Fruit fly (Drosophila melanogaster) whole organism, embryonic: Measurements from ENCODE around the gene CG5612.

Experiments used
- CG10565 ChIP-seq: fragments of 200-800 bp; sonication (Bioruptor generic); optimal IDR thresholded peaks from 3 replicates; lab custom pipeline; 2016; ENCODE audit warnings: missing biosample characterization, mild to moderate bottlenecking, missing genetic modification characterization
- CG11695 ChIP-seq: fragments of 200-800 bp; sonication (Bioruptor generic); IDR thresholded peaks from 3 replicates; pipeline ENCODE4 v1.3.6; 2022; ENCODE audit warnings: missing biosample characterization, missing genetic modification characterization
- CG12659 ChIP-seq: fragments of 200-800 bp; sonication (Bioruptor generic); optimal IDR thresholded peaks from 3 replicates; lab custom pipeline; 2017; ENCODE audit warnings: mild to moderate bottlenecking, missing biosample characterization, missing genetic modification reagents, missing genetic modification characterization
- CG17612 ChIP-seq: fragments of 200-800 bp; sonication (Bioruptor generic); IDR thresholded peaks from 2 replicates; pipeline ENCODE4 v1.3.6; 2022; ENCODE audit warnings: missing biosample characterization, missing genetic modification characterization
- CG2199 ChIP-seq: fragments of 200-800 bp; sonication (Bioruptor generic); IDR thresholded peaks from 3 replicates; pipeline ENCODE4 v1.3.6; 2022; ENCODE audit warnings: missing biosample characterization, missing genetic modification characterization
- CG31365 ChIP-seq: fragments of 200-800 bp; sonication (Bioruptor generic); optimal IDR thresholded peaks from 2 replicates; lab custom pipeline; 2018; ENCODE audit warnings: missing biosample characterization, mild to moderate bottlenecking, missing genetic modification characterization
- CG32772 ChIP-seq: fragments of 200-800 bp; sonication (Bioruptor generic); IDR thresholded peaks from 2 replicates; pipeline ENCODE4 v1.3.6; 2022; ENCODE audit warnings: missing biosample characterization, missing genetic modification characterization
- CG3281 ChIP-seq: fragments of 200-800 bp; sonication (Bioruptor generic); optimal IDR thresholded peaks from 3 replicates; lab custom pipeline; 2017; ENCODE audit warnings: missing biosample characterization, mild to moderate bottlenecking, missing genetic modification characterization
- CG33213 ChIP-seq: fragments of 200-800 bp; sonication (Bioruptor generic); optimal IDR thresholded peaks from 3 replicates; lab custom pipeline; 2016; ENCODE audit warnings: missing biosample characterization, missing genetic modification characterization
- CG4617 ChIP-seq: fragments of 200-800 bp; sonication (Bioruptor generic); optimal IDR thresholded peaks from 3 replicates; lab custom pipeline; 2016; ENCODE audit warnings: missing biosample characterization, missing genetic modification characterization, borderline replicate concordance
- CG7556 ChIP-seq: fragments of 200-800 bp; sonication (Bioruptor generic); optimal IDR thresholded peaks from 2 replicates; lab custom pipeline; 2017; ENCODE audit warnings: missing biosample characterization, mild to moderate bottlenecking, missing genetic modification characterization
- CG8290 ChIP-seq, 3 experiments: fragments of 200-800 bp; sonication (Bioruptor generic); optimal IDR thresholded peaks; 2 replicates each; lab custom pipeline; 2016 to 2019; ENCODE audit warnings: missing biosample characterization in 3 of 3, missing genetic modification characterization in 3 of 3, mild to moderate bottlenecking in 2 of 3, moderate library complexity in 1 of 3
- CG8478 ChIP-seq: fragments of >200 bp; optimal IDR thresholded peaks from 2 replicates; lab custom pipeline; 2018
- CG9727 ChIP-seq: fragments of 200-800 bp; sonication (Bioruptor generic); optimal IDR thresholded peaks from 3 replicates; lab custom pipeline; 2017; ENCODE audit warnings: missing biosample characterization, mild to moderate bottlenecking, missing genetic modification characterization
- CTCF ChIP-seq: fragments of 200-800 bp; sonication (Bioruptor generic); optimal IDR thresholded peaks from 2 replicates; lab custom pipeline; 2017; ENCODE audit warnings: missing biosample characterization, mild to moderate bottlenecking, missing genetic modification characterization, moderate library complexity
- Dek ChIP-seq: fragments of 200-800 bp; sonication (Bioruptor generic); optimal IDR thresholded peaks from 3 replicates; lab custom pipeline; 2019; ENCODE audit warnings: missing biosample characterization, mild to moderate bottlenecking, missing genetic modification characterization, moderate library complexity
- Dfd ChIP-seq, 2 experiments: fragments of >200 bp; optimal IDR thresholded peaks; 2 replicates each; lab custom pipeline; 2017; ENCODE audit warnings: missing biosample characterization in 2 of 2, missing genetic modification characterization in 2 of 2
- Dip2 ChIP-seq: fragments of 200-800 bp; sonication (Bioruptor generic); IDR thresholded peaks from 2 replicates; pipeline ENCODE4 v1.3.6; 2022; ENCODE audit warnings: missing biosample characterization, missing genetic modification characterization
- Dp ChIP-seq: fragments of 200-800 bp; sonication (Bioruptor generic); optimal IDR thresholded peaks from 2 replicates; lab custom pipeline; 2018; ENCODE audit warnings: missing biosample characterization, mild to moderate bottlenecking, missing genetic modification characterization, moderate library complexity
- Drgx ChIP-seq: fragments of 200-800 bp; sonication (Bioruptor generic); IDR thresholded peaks from 2 replicates; pipeline ENCODE4 v1.3.6; 2022; ENCODE audit warnings: missing biosample characterization, missing genetic modification characterization
- Elba2 ChIP-seq: fragments of 200-800 bp; sonication (Bioruptor generic); optimal IDR thresholded peaks from 3 replicates; lab custom pipeline; 2016; ENCODE audit warnings: missing biosample characterization, missing genetic modification characterization
- Ets65A ChIP-seq: fragments of 200-800 bp; sonication (Bioruptor generic); peaks from one replicate; lab custom pipeline; 2016; ENCODE audit warnings: missing biosample characterization, missing genetic modification characterization
- H15 ChIP-seq: fragments of 200-800 bp; sonication (Bioruptor generic); IDR thresholded peaks from 3 replicates; pipeline ENCODE4 v1.3.6; 2022; ENCODE audit warnings: missing biosample characterization, missing genetic modification characterization
- H2.0 ChIP-seq: fragments of 200-800 bp; sonication (Bioruptor generic); IDR thresholded peaks from 2 replicates; pipeline ENCODE4 v1.3.6; 2022; ENCODE audit warnings: missing biosample characterization, missing genetic modification characterization
- HmgZ ChIP-seq: fragments of 200-800 bp; sonication (Bioruptor generic); optimal IDR thresholded peaks from 2 replicates; lab custom pipeline; 2018; ENCODE audit warnings: missing biosample characterization, mild to moderate bottlenecking, missing genetic modification characterization
- Hr39 ChIP-seq: fragments of >200 bp; optimal IDR thresholded peaks from 2 replicates; lab custom pipeline; 2017
- Lhr ChIP-seq: fragments of 200-800 bp; sonication (Bioruptor generic); optimal IDR thresholded peaks from 3 replicates; lab custom pipeline; 2017; ENCODE audit warnings: mild to moderate bottlenecking, missing biosample characterization, missing genetic modification reagents, missing genetic modification characterization
- Lim3 ChIP-seq: fragments of 200-800 bp; sonication (Bioruptor generic); IDR thresholded peaks from 2 replicates; pipeline ENCODE4 v1.3.6; 2022; ENCODE audit warnings: missing biosample characterization, missing genetic modification characterization
- Myb ChIP-seq: fragments of 200-800 bp; sonication (Bioruptor generic); optimal IDR thresholded peaks from 2 replicates; lab custom pipeline; 2016; ENCODE audit warnings: missing biosample characterization, missing genetic modification characterization
- Opbp ChIP-seq: fragments of 200-800 bp; sonication (Bioruptor generic); IDR thresholded peaks from 3 replicates; pipeline ENCODE4 v1.3.6; 2022; ENCODE audit warnings: missing biosample characterization, missing genetic modification characterization; ENCODE audit not compliant: partially characterized antibody
- corto ChIP-seq: fragments of 200-800 bp; sonication (Bioruptor generic); optimal IDR thresholded peaks from 2 replicates; lab custom pipeline; 2016; ENCODE audit warnings: missing biosample characterization, mild to moderate bottlenecking, missing genetic modification characterization, moderate library complexity
- fd64A ChIP-seq: fragments of 200-800 bp; sonication (Bioruptor generic); optimal IDR thresholded peaks from 3 replicates; lab custom pipeline; 2018; ENCODE audit warnings: missing biosample characterization, mild to moderate bottlenecking, missing genetic modification characterization
- gfzf ChIP-seq: fragments of 200-800 bp; sonication (Bioruptor generic); optimal IDR thresholded peaks from 2 replicates; lab custom pipeline; 2016; ENCODE audit warnings: missing biosample characterization, mild to moderate bottlenecking, missing genetic modification characterization, moderate library complexity
- grau ChIP-seq: fragments of 200-800 bp; optimal IDR thresholded peaks from 3 replicates; lab custom pipeline; 2019; ENCODE audit warnings: missing biosample characterization, mild to moderate bottlenecking, missing genetic modification characterization, moderate library complexity
- lola ChIP-seq, 3 experiments: fragments of >200 bp in 2 of 3; fragments of 200-800 bp in 1 of 3; sonication (Bioruptor generic) in 1 of 3; optimal IDR thresholded peaks; 2 replicates each; lab custom pipeline; 2017 to 2019; ENCODE audit warnings: missing biosample characterization in 3 of 3, missing genetic modification characterization in 3 of 3, mild to moderate bottlenecking in 1 of 3, moderate library complexity in 1 of 3
- nerfin-2 ChIP-seq: fragments of 200-800 bp; sonication (Bioruptor generic); IDR thresholded peaks from 2 replicates; pipeline ENCODE4 v1.3.6; 2022; ENCODE audit warnings: missing biosample characterization, missing genetic modification characterization; ENCODE audit not compliant: partially characterized antibody
- onecut ChIP-seq: fragments of 200-800 bp; sonication (Bioruptor generic); IDR thresholded peaks from 2 replicates; pipeline ENCODE4 v1.3.6; 2022; ENCODE audit warnings: missing biosample characterization, missing genetic modification characterization
- pita ChIP-seq: fragments of 200-800 bp; sonication (Bioruptor generic); optimal IDR thresholded peaks from 2 replicates; lab custom pipeline; 2017; ENCODE audit warnings: missing biosample characterization, mild to moderate bottlenecking, missing genetic modification characterization
- sc ChIP-seq, 3 experiments: fragments of >200 bp in 2 of 3; fragments of 200-800 bp in 1 of 3; sonication (Bioruptor generic) in 1 of 3; optimal IDR thresholded peaks; 2 replicates in 2 of 3; 3 replicates in 1 of 3; lab custom pipeline; 2017; ENCODE audit warnings: mild to moderate bottlenecking in 1 of 3, missing biosample characterization in 1 of 3, missing genetic modification characterization in 1 of 3, missing genetic modification reagents in 1 of 3
- stc ChIP-seq: fragments of 200-800 bp; sonication (Bioruptor generic); IDR thresholded peaks from 2 replicates; pipeline ENCODE4 v1.3.6; 2022; ENCODE audit warnings: missing biosample characterization, missing genetic modification characterization
- stwl ChIP-seq: fragments of 200-800 bp; sonication (Bioruptor generic); optimal IDR thresholded peaks from 3 replicates; lab custom pipeline; 2018; ENCODE audit warnings: missing biosample characterization, mild to moderate bottlenecking, missing genetic modification characterization, moderate library complexity
- trem ChIP-seq: fragments of 200-800 bp; optimal IDR thresholded peaks from 3 replicates; lab custom pipeline; 2019; ENCODE audit warnings: missing biosample characterization, mild to moderate bottlenecking, missing genetic modification characterization, moderate library complexity
- tup ChIP-seq: fragments of 200-800 bp; sonication (Bioruptor generic); optimal IDR thresholded peaks from 2 replicates; lab custom pipeline; 2016; ENCODE audit warnings: missing biosample characterization, mild to moderate bottlenecking, missing genetic modification characterization, moderate library complexity
- wor ChIP-seq: fragments of 200-800 bp; sonication (Bioruptor generic); IDR thresholded peaks from 2 replicates; pipeline ENCODE4 v1.3.6; 2022; ENCODE audit warnings: missing biosample characterization, missing genetic modification characterization

The CG5612 gene

dm6 chr3R:27651710-27652109 is 25.9 kb upstream of the CG5612 start:
- peak; percentile 75 for TF ChIP-seq pita (GFP tag; lab: Kevin White, UChicago)
- TF ChIP-seq Lhr (GFP tag; lab: Kevin White, UChicago) = peak; percentile 32
- peak; percentile 32; the same call in 1 of the 3 replicates for TF ChIP-seq Opbp (GFP tag; lab: Robert Waterston, UW)
- peak; percentile 68 for TF ChIP-seq Ets65A
- no peak for TF ChIP-seq corto (GFP tag; lab: Kevin White, UChicago)
- TF ChIP-seq CG8290 (GFP tag; optimal IDR thresholded peaks at IDR 0.05; lab: Kevin White, UChicago) = no peak
- TF ChIP-seq CG8290 (tag; optimal IDR thresholded peaks at IDR 0.05; lab: Kevin White, UChicago) = peak in 1 of 2 experiments; percentile 67
- TF ChIP-seq Dp (GFP tag; lab: Kevin White, UChicago) = peak; percentile 16
- no peak for TF ChIP-seq H15 (GFP tag; lab: Robert Waterston, UW)
- no peak for TF ChIP-seq CG11695 (GFP tag; lab: Robert Waterston, UW)
- peak; percentile 29; the same call in 1 of the 3 replicates for TF ChIP-seq CG2199 (GFP tag; lab: Robert Waterston, UW)
- TF ChIP-seq gfzf (GFP tag; lab: Kevin White, UChicago) = no peak
- TF ChIP-seq Elba2 (GFP tag; lab: Kevin White, UChicago) = peak; percentile 9
- TF ChIP-seq CG7556 (GFP tag; lab: Kevin White, UChicago) = no peak
- peak; percentile 7 for TF ChIP-seq CG12659 (GFP tag; lab: Kevin White, UChicago)
- peak; percentile 28 for TF ChIP-seq stwl
- TF ChIP-seq stc = no peak
- TF ChIP-seq CG31365 (tag; lab: Kevin White, UChicago) = peak; percentile 95
- TF ChIP-seq CG10565 (GFP tag; lab: Kevin White, UChicago) = no peak
- no peak for TF ChIP-seq tup
- peak; percentile 92 for TF ChIP-seq Myb (GFP tag; lab: Kevin White, UChicago)
- TF ChIP-seq CG33213 (GFP tag; lab: Kevin White, UChicago) = no peak
- TF ChIP-seq CTCF (GFP tag; lab: Kevin White, UChicago) = peak; percentile 63
- TF ChIP-seq HmgZ (tag; lab: Kevin White, UChicago) = peak; percentile 18
- peak; percentile 22 for TF ChIP-seq Dek (tag; lab: Kevin White, UChicago)
- TF ChIP-seq CG8478 (lab: Kevin White, UChicago) = peak; percentile 59

- TF ChIP-seq Dfd (GFP tag; optimal IDR thresholded peaks at IDR 0.05; lab: Kevin White, UChicago) = peak in 1 of 2 experiments; percentile 80
- peak; percentile 15 for TF ChIP-seq Hr39
- no peak for TF ChIP-seq Lim3 (GFP tag; lab: Robert Waterston, UW)
Measured at dm6 chr3R:27647817-27648216, 22.0 kb upstream of the CG5612 start.

- peak; percentile 76 for TF ChIP-seq CG8290 (GFP tag; optimal IDR thresholded peaks at IDR 0.05; lab: Kevin White, UChicago)
- TF ChIP-seq CG8290 (tag; optimal IDR thresholded peaks at IDR 0.05; lab: Kevin White, UChicago) = peak in 1 of 2 experiments; percentile 87
- TF ChIP-seq CG17612 (GFP tag; lab: Robert Waterston, UW) = peak; percentile 89
- peak; percentile 19 for TF ChIP-seq Ets65A
- TF ChIP-seq CG4617 (GFP tag; lab: Kevin White, UChicago) = no peak
- no peak for TF ChIP-seq CG32772 (GFP tag; lab: Robert Waterston, UW)
Measured at dm6 chr3R:27643080-27643479, 17.3 kb upstream of the CG5612 start.

- TF ChIP-seq wor (GFP tag; lab: Robert Waterston, UW) (no peak), CG3281 (no peak), nerfin-2 (no peak), fd64A (GFP tag; lab: Kevin White, UChicago) (no peak), trem (no peak), CG9727 (GFP tag; lab: Kevin White, UChicago) (no peak), sc (optimal IDR thresholded peaks at IDR 0.05; lab: Kevin White, UChicago) (no peak), sc (GFP tag; optimal IDR thresholded peaks at IDR 0.05; lab: Kevin White, UChicago) (no peak), lola (GFP tag; optimal IDR thresholded peaks at IDR 0.05; lab: Kevin White, UChicago) (no peak), grau (tag; lab: Kevin White, UChicago) (peak; percentile 51), Drgx (GFP tag; lab: Robert Waterston, UW) (no peak), onecut (no peak), Dip2 (GFP tag; lab: Robert Waterston, UW) (no peak), H2.0 (GFP tag; lab: Robert Waterston, UW) (0 out of 2 replicates have a peak, but pooled peaks have one; percentile 3), CG8290 (GFP tag; optimal IDR thresholded peaks at IDR 0.05; lab: Kevin White, UChicago) (no peak), CG8290 (tag; optimal IDR thresholded peaks at IDR 0.05; lab: Kevin White, UChicago) (no peak)
Measured at dm6 chr3R:27637264-27637860, 11.6 kb upstream of the CG5612 start.
